Worm (Caenorhabditis elegans) whole organism, L2 larva: ENCODE measurements around the gene chtb-3.

Experiments
- F13H6.1 ChIP-seq: sonication (generic microtip); optimal IDR thresholded peaks from 2 replicates; lab custom pipeline; 2016; ENCODE audit warnings: missing genetic modification characterization, missing compliant biosample characterization
- Y55F3AM.14 ChIP-seq: fragments of 200-800 bp; sonication (Bioruptor generic); optimal IDR thresholded peaks from 2 replicates; lab custom pipeline; 2018; ENCODE audit warnings: mild to moderate bottlenecking, missing genetic modification characterization, missing compliant biosample characterization
- ceh-16 ChIP-seq: fragments of 150-350 bp; optimal IDR thresholded peaks from 2 replicates; lab custom pipeline; 2014; ENCODE audit warnings: missing biosample characterization, missing genetic modification characterization
- mdl-1 ChIP-seq, 2 experiments: fragments of 150-350 bp in 1 of 2; sonication (generic microtip) in 1 of 2; optimal IDR thresholded peaks; 2 replicates each; lab custom pipeline; 2017; ENCODE audit warnings: missing biosample characterization in 2 of 2, missing genetic modification characterization in 2 of 2
- nhr-11 ChIP-seq: fragments of 150-350 bp; optimal IDR thresholded peaks from 2 replicates; lab custom pipeline; 2014; ENCODE audit warnings: missing biosample characterization, missing genetic modification characterization
- nhr-21 ChIP-seq: fragments of 150-350 bp; optimal IDR thresholded peaks from 2 replicates; lab custom pipeline; 2014; ENCODE audit warnings: missing biosample characterization, missing genetic modification characterization
- nhr-237 ChIP-seq: fragments of 150-350 bp; optimal IDR thresholded peaks from 2 replicates; lab custom pipeline; 2014; ENCODE audit warnings: missing biosample characterization, missing genetic modification characterization
- nhr-6 ChIP-seq: fragments of 150-350 bp; optimal IDR thresholded peaks from 2 replicates; lab custom pipeline; 2014; ENCODE audit warnings: missing biosample characterization, missing genetic modification characterization
- nhr-77 ChIP-seq: fragments of 150-350 bp; optimal IDR thresholded peaks from 2 replicates; lab custom pipeline; 2014; ENCODE audit warnings: missing biosample characterization, missing genetic modification characterization
- sem-4 ChIP-seq: fragments of 150-350 bp; optimal IDR thresholded peaks from 2 replicates; lab custom pipeline; 2014; ENCODE audit warnings: missing biosample characterization, missing genetic modification reagents, missing genetic modification characterization
- skn-1 ChIP-seq: sonication (generic microtip); optimal IDR thresholded peaks from 2 replicates; lab custom pipeline; 2017; ENCODE audit warnings: missing biosample characterization, missing genetic modification characterization
- unc-39 ChIP-seq: fragments of 150-350 bp; optimal IDR thresholded peaks from 2 replicates; lab custom pipeline; 2014; ENCODE audit warnings: missing biosample characterization, missing genetic modification characterization
- unc-62 ChIP-seq: fragments of 150-350 bp; optimal IDR thresholded peaks from 2 replicates; lab custom pipeline; 2014; ENCODE audit warnings: missing biosample characterization, missing genetic modification reagents, missing genetic modification characterization
- zag-1 ChIP-seq: fragments of 150-350 bp; optimal IDR thresholded peaks from 2 replicates; lab custom pipeline; 2014; ENCODE audit warnings: missing biosample characterization, missing genetic modification characterization
- ztf-1 ChIP-seq: fragments of 200-800 bp; sonication (Bioruptor generic); conservative IDR thresholded peaks from 2 replicates; pipeline ENCODE4 v1.3.6; 2022; ENCODE audit warnings: missing genetic modification characterization, missing compliant biosample characterization
- ztf-4 ChIP-seq: fragments of 150-350 bp; optimal IDR thresholded peaks from 2 replicates; lab custom pipeline; 2014; ENCODE audit warnings: missing biosample characterization, missing genetic modification characterization

chtb-3 gene

DNA sequence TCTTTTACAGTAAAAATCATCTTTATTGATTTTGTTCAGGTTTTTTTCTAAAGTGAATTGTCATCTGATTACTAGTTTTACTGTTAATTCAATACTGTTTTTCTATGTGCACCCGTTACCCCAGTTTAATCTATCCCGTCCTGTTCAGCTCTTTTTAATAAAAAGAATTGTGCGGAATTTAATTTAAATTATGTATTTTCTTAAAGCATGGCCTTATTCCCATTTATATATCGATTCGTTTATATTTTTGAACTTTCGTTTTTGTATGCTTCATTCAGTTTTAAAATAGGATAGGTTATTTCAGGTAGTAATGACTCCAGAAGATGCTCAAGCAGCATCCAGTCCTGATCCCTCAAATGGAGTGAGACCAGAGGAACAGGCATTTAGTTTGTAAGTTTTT is 52.7 kb downstream of the chtb-3 start, which contains the start of gene W05H9.2:
Gene W05H9.2, plus strand, starts transcription at position 301 of the 400 bp plus-strand sequence.
- TF ChIP-seq ztf-1 (GFP tag; lab: Robert Waterston, UW) = no peak
- TF ChIP-seq mdl-1 (tag; optimal IDR thresholded peaks at IDR 0.05; lab: Kevin White, UChicago) = no peak
- TF ChIP-seq ceh-16 (tag; lab: Kevin White, UChicago) = no peak
- TF ChIP-seq unc-62 (GFP tag; lab: Kevin White, UChicago) = no peak
- no peak for TF ChIP-seq sem-4 (tag; lab: Kevin White, UChicago)
- TF ChIP-seq nhr-11 (tag; lab: Kevin White, UChicago) = no peak
- no peak for TF ChIP-seq Y55F3AM.14 (GFP tag; lab: Kevin White, UChicago)
- no peak for TF ChIP-seq unc-39 (tag; lab: Kevin White, UChicago)
- TF ChIP-seq zag-1 (tag; lab: Kevin White, UChicago) = no peak
- no peak for TF ChIP-seq skn-1 (tag; lab: Kevin White, UChicago)
- TF ChIP-seq nhr-21 = no peak
- no peak for TF ChIP-seq ztf-4 (tag; lab: Kevin White, UChicago)
- TF ChIP-seq F13H6.1 (tag; lab: Kevin White, UChicago) = no peak
- TF ChIP-seq nhr-77 = no peak
- no peak for TF ChIP-seq nhr-6 (tag; lab: Kevin White, UChicago)
- no peak for TF ChIP-seq nhr-237
